Fruit fly (Drosophila melanogaster): ENCODE measurements around the gene CG13901.

CG13901 gene

DNA sequence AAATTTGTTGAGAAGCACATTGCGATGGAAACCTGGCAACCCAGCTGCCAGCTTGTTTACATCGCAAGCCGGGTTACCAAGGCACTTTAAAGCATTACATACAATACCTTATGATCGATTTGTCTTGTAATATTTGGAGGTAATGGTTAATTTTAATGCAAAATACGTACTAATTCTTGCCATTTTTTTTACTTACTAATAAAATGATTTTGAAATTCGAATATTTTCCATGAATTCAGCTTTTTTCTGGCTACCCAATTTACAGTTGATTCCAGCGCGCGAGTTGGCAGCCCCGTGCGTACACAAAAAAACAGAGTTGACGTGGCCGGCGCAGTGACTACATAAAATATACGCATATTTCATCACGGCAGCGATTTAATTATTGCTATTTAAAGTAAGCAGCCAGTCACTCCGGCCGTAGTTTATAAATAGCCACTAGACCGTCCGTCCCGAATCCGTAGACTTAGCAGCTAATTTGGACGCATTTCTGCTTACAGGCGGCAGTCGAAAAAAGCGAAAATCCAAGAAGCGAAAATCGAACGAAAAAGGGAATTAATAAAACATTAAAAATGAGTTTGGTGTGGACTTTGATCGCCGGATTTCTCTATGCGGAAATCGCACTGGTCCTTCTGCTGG is at the start of gene CG13901, which contains the start of gene CG13887 (continued):
- TF ChIP-seq CG17186 (GFP tag; optimal IDR thresholded peaks at IDR 0.05) (peak; percentile 96), CG9817 (tag; optimal IDR thresholded peaks at IDR 0.05) (peak; percentile 91), CG32772 (GFP tag; IDR thresholded peaks at IDR 0.05) (peak; percentile 83), CG13624 (GFP tag; optimal IDR thresholded peaks at IDR 0.05) (peak; percentile 83), Sry-δ (GFP tag; optimal IDR thresholded peaks at IDR 0.05) (peak; percentile 73), sug (tag; optimal IDR thresholded peaks at IDR 0.05) (peak; percentile 92), Sry-β (GFP tag; optimal IDR thresholded peaks at IDR 0.05) (peak; percentile 86), Hr78 (GFP tag; optimal IDR thresholded peaks at IDR 0.05) (no peak), ase (GFP tag; IDR thresholded peaks at IDR 0.05) (peak; percentile 82), CG31365 (tag; optimal IDR thresholded peaks at IDR 0.05) (peak; percentile 59), CG7839 (tag; optimal IDR thresholded peaks at IDR 0.05) (peak; percentile 90), CG11504 (tag; optimal IDR thresholded peaks at IDR 0.05) (peak; percentile 91), onecut (GFP tag; IDR thresholded peaks at IDR 0.05) (peak; percentile 76), CG2129 (GFP tag; IDR thresholded peaks at IDR 0.05; ENCODE audit: partially characterized antibody) (no peak), CG17385 (GFP tag; optimal IDR thresholded peaks at IDR 0.05) (peak; percentile 82), slbo (GFP tag; IDR thresholded peaks at IDR 0.05) (peak; percentile 93), CG7963 (GFP tag; IDR thresholded peaks at IDR 0.05; ENCODE audit: partially characterized antibody) (no peak), Six4 (GFP tag; optimal IDR thresholded peaks at IDR 0.05) (peak; percentile 82), gcm (GFP tag; optimal IDR thresholded peaks at IDR 0.05) (peak; percentile 83), CG8924 (tag; optimal IDR thresholded peaks at IDR 0.05) (peak; percentile 89), amos (GFP tag; IDR thresholded peaks at IDR 0.05; ENCODE audit: partially characterized antibody) (0 out of 2 replicates have a peak, but pooled peaks have one; percentile 18), bowl (GFP tag; IDR thresholded peaks at IDR 0.05) (peak; percentile 45; the same call in 1 of the 2 replicates), ap (GFP tag; IDR thresholded peaks at IDR 0.05) (peak; percentile 81), CG14441 (GFP tag; IDR thresholded peaks at IDR 0.05) (peak; percentile 92), al (GFP tag; IDR thresholded peaks at IDR 0.05) (peak; percentile 83), klu (GFP tag; IDR thresholded peaks at IDR 0.05) (peak; percentile 82), Tbp (GFP tag; optimal IDR thresholded peaks at IDR 0.05) (no peak), CG17802 (tag; optimal IDR thresholded peaks at IDR 0.05) (peak; percentile 69), Kr (GFP tag; optimal IDR thresholded peaks at IDR 0.05) (no peak), CG9932 (GFP tag; IDR thresholded peaks at IDR 0.05) (peak; percentile 95), Ets97D (GFP tag; optimal IDR thresholded peaks at IDR 0.05) (peak; percentile 85), Oli (tag; optimal IDR thresholded peaks at IDR 0.05) (peak; percentile 84), CG14014 (GFP tag; IDR thresholded peaks at IDR 0.05) (peak; percentile 92), CG11723 (GFP tag; optimal IDR thresholded peaks at IDR 0.05) (no peak), Mes4 (GFP tag; optimal IDR thresholded peaks at IDR 0.05) (peak; percentile 75), CG3163 (GFP tag; optimal IDR thresholded peaks at IDR 0.05) (peak; percentile 84), CG16863 (GFP tag; optimal IDR thresholded peaks at IDR 0.05) (peak; percentile 89), CG12104 (GFP tag; optimal IDR thresholded peaks at IDR 0.05) (peak; percentile 82), CG31441 (GFP tag; IDR thresholded peaks at IDR 0.05) (peak; percentile 91), Ada2b (GFP tag; IDR thresholded peaks at IDR 0.05) (peak; percentile 86), CG17912 (GFP tag; optimal IDR thresholded peaks at IDR 0.05) (peak; percentile 85), Atf-2 (GFP tag; optimal IDR thresholded peaks at IDR 0.05) (peak; percentile 90), insv (GFP tag; optimal IDR thresholded peaks at IDR 0.05) (peak in 1 of 2 experiments; percentile 59), Nf-YB (GFP tag; optimal IDR thresholded peaks at IDR 0.05) (peak; percentile 70), cas (GFP tag; IDR thresholded peaks at IDR 0.05) (peak; percentile 83), CG12942 (GFP tag; optimal IDR thresholded peaks at IDR 0.05) (peak; percentile 90), Side (GFP tag; optimal IDR thresholded peaks at IDR 0.05) (peak; percentile 92), CG9215 (GFP tag; IDR thresholded peaks at IDR 0.05) (peak; percentile 85), CG13287 (GFP tag; IDR thresholded peaks at IDR 0.05; ENCODE audit: partially characterized antibody) (peak; percentile 76), CG13123 (GFP tag; optimal IDR thresholded peaks at IDR 0.05) (peak; percentile 86)

Measured in whole organism, embryonic.